Worm (Caenorhabditis elegans) whole organism, L1 larva: ENCODE results near the gene lido-13.

ENCODE experiments used
- C04F5.9 ChIP-seq: sonication (generic microtip); optimal IDR thresholded peaks from 2 replicates; lab custom pipeline; 2016; ENCODE audit warnings: missing genetic modification characterization, missing compliant biosample characterization
- ces-1 ChIP-seq: fragments of 150-350 bp; optimal IDR thresholded peaks from 2 replicates; lab custom pipeline; 2014; ENCODE audit warnings: missing biosample characterization, missing genetic modification reagents, missing genetic modification characterization
- dpl-1 ChIP-seq, 3 experiments: fragments of 150-350 bp in 2 of 3; sonication (generic microtip) in 1 of 3; optimal IDR thresholded peaks; 2 replicates each; lab custom pipeline; 2014 to 2017; ENCODE audit warnings: missing biosample characterization in 3 of 3, missing genetic modification characterization in 3 of 3, missing genetic modification reagents in 3 of 3
- efl-1 ChIP-seq, 4 experiments: fragments of 150-350 bp; optimal IDR thresholded peaks in 3 of 4; peaks in 1 of 4; 1 replicate in 1 of 4; 2 replicates in 3 of 4; lab custom pipeline; 2014; ENCODE audit warnings: missing biosample characterization in 2 of 4, missing genetic modification characterization in 2 of 4, missing genetic modification reagents in 2 of 4
- hlh-17 ChIP-seq: fragments of 200-800 bp; sonication (Bioruptor generic); optimal IDR thresholded peaks from 2 replicates; lab custom pipeline; 2018; ENCODE audit warnings: missing genetic modification characterization, mild to moderate bottlenecking, missing compliant biosample characterization, moderate library complexity, borderline replicate concordance
- isw-1 ChIP-seq: fragments of 200-800 bp; sonication (Bioruptor generic); IDR thresholded peaks from 2 replicates; pipeline ENCODE4 v1.3.6; 2022; ENCODE audit warnings: missing genetic modification characterization, missing compliant biosample characterization
- lin-13 ChIP-seq: fragments of 150-350 bp; optimal IDR thresholded peaks from 2 replicates; lab custom pipeline; 2014; ENCODE audit warnings: missing biosample characterization, missing genetic modification reagents, missing genetic modification characterization
- lin-15B ChIP-seq: fragments of 150-350 bp; sonication (generic microtip); optimal IDR thresholded peaks from 3 replicates; lab custom pipeline; 2014; ENCODE audit warnings: missing biosample characterization, missing genetic modification characterization
- nhr-12 ChIP-seq: sonication (generic microtip); optimal IDR thresholded peaks from 2 replicates; lab custom pipeline; 2017; ENCODE audit warnings: missing biosample characterization, missing genetic modification characterization
- nhr-19 ChIP-seq: fragments of 200-800 bp; sonication (Bioruptor generic); conservative IDR thresholded peaks from 2 replicates; pipeline ENCODE4 v1.3.6; 2022; ENCODE audit warnings: missing genetic modification characterization, missing compliant biosample characterization
- nhr-237 ChIP-seq: fragments of 150-350 bp; optimal IDR thresholded peaks from 2 replicates; lab custom pipeline; 2014; ENCODE audit warnings: missing biosample characterization, missing genetic modification characterization
- nhr-85 ChIP-seq: sonication (generic microtip); peaks from one replicate; lab custom pipeline; 2016; ENCODE audit warnings: missing genetic modification characterization, inconsistent platforms, missing compliant biosample characterization
- unc-62 ChIP-seq: fragments of 150-350 bp; optimal IDR thresholded peaks from 2 replicates; lab custom pipeline; 2014; ENCODE audit warnings: missing biosample characterization, missing genetic modification reagents, missing genetic modification characterization
- xbp-1 ChIP-seq: sonication (generic microtip); optimal IDR thresholded peaks from 2 replicates; lab custom pipeline; 2016; ENCODE audit warnings: missing genetic modification characterization, missing compliant biosample characterization

Gene lido-13

DNA sequence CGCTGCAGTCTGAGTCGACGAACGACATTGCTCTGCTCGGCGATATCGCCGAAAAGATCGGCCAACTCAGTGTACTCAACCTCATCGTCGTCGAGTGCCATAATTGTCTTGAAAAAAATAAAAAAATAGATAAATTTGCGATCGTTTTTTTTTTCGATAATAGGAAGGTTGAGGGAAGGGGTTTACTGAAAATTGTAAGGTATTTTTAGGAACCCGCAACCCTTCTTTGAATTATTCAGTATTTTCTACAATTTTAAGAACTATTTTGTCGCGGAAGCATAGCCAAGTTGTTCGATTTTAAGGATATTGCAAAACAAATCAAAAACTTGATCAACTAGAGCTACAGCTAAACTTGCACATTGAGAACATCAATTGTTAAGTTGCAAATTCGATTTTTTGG lies 42.0 kb downstream of the lido-13 start, which contains the start of gene C41H7.9 (continued):
- no peak for TF ChIP-seq dpl-1 (GFP tag; optimal IDR thresholded peaks at IDR 0.05; lab: Kevin White, UChicago)
- no peak for TF ChIP-seq isw-1
- no peak for TF ChIP-seq nhr-237

- TF ChIP-seq hlh-17 (GFP tag; lab: Kevin White, UChicago) = no peak
- TF ChIP-seq dpl-1 (GFP tag; optimal IDR thresholded peaks at IDR 0.05; lab: Kevin White, UChicago) = no peak
- no peak for TF ChIP-seq lin-15B
- TF ChIP-seq nhr-19 (GFP tag; lab: Robert Waterston, UW) = no peak
- TF ChIP-seq isw-1 = no peak
- TF ChIP-seq nhr-85 (tag; lab: Kevin White, UChicago) = no peak
Measured at ce11 chrII:3008400-3008799, 45.7 kb downstream of the lido-13 start, which contains the start of gene sdz-5. Gene sdz-5, plus strand, starts transcription at chrII:3008700.

DNA sequence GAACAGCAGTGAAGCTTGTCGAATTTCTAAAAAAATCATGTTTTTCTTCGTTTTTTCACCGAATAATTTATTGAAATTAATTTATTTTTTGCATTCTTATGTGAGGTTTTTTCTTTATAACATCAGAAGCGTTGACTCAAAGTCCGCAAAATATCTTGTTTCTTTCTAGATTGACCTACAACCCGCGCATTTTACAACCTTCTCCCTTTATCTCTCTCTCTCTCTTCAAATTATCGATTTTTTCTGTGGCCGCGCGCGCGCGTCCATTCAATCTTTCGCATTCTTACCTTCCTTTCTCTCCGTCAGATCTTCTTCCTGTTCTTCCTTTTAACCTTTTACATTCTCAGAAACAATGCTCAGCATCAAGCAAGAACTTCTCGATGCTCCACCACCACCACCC lies 48.6 kb downstream of the lido-13 start, which contains the start of gene lido-12:
Gene lido-12, plus strand, starts transcription at position 301 of the 400 bp plus-strand sequence.
- TF ChIP-seq efl-1 (optimal IDR thresholded peaks at IDR 0.05; lab: Kevin White, UChicago) (no peak), efl-1 (GFP tag; optimal IDR thresholded peaks at IDR 0.05 in 1 of 2; lab: Kevin White, UChicago) (no peak)

ce11 chrII:3003667-3004066 lies 50.5 kb downstream of the lido-13 start, which contains the start of gene lido-11:
Gene lido-11, plus strand, starts transcription at chrII:3003967.
- no peak for TF ChIP-seq nhr-19 (GFP tag; lab: Robert Waterston, UW)
- TF ChIP-seq lin-13 (GFP tag; lab: Kevin White, UChicago) = no peak
- no peak for TF ChIP-seq ces-1
- TF ChIP-seq C04F5.9 (tag; lab: Kevin White, UChicago) = no peak
- no peak for TF ChIP-seq unc-62
- TF ChIP-seq hlh-17 (GFP tag; lab: Kevin White, UChicago) = no peak
- no peak for TF ChIP-seq nhr-12 (tag; lab: Kevin White, UChicago)
- no peak for TF ChIP-seq dpl-1 (GFP tag; optimal IDR thresholded peaks at IDR 0.05; lab: Kevin White, UChicago)
- TF ChIP-seq xbp-1 (tag; lab: Kevin White, UChicago) = no peak
